Fruit fly (Drosophila melanogaster) S2 (cell line): ENCODE results near the gene mRpL46.

ENCODE experiments used
- CG8478 ChIP-seq: fragments of >200 bp; optimal IDR thresholded peaks from 2 replicates; lab custom pipeline; 2018
- CTCF ChIP-seq, 2 experiments: fragments of >200 bp; optimal IDR thresholded peaks; 2 replicates each; lab custom pipeline; 2018

DNA sequence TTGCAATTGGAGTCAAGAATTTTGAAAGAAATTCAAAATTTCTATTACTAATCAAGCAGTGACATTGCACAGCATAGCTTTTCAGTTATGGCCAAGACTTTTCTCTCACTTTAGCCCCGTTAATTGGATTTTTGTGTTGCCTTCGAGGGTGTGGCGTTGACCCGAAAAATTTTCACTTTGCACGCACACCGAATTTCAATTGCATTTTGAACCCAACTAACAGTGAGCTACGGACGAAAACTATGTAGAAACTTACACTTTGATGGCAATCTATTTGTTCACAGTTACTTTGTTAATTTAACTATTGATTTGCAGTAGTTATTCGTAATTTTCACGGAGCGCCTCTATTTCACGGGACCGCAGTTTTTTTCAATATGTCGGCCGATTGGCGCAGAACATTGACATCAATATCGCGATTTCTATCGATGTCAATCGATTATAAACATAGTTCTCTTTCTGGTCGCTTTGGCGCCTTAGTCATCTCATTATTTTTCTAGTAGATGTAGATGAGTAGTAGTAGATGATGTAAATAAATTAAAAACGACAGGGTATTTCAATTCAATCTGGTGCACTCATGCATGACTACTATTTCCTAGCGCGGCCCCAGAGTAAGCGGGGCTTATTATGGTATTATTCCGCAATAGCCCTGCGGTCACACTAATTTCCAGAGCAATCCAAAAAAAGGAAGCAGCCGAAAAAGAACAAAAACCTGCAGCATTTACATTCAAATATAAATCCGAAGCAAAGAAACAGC lies 17.9 kb downstream of the mRpL46 start, which contains the start of the genes alpha-Spec, dlt and Cdc37:
- TF ChIP-seq CG8478 (lab: Kevin White, UChicago): no peak
- TF ChIP-seq CTCF (optimal IDR thresholded peaks at IDR 0.05; lab: Kevin White, UChicago): peak; percentile 89 to 92
